Worm (Caenorhabditis elegans): ENCODE measurements around the gene ZK632.14.

- TF ChIP-seq mab-5 (tag; optimal IDR thresholded peaks at IDR 0.05), result no peak
- no peak for TF ChIP-seq pha-4 (tag; optimal IDR thresholded peaks at IDR 0.05)
- no peak for TF ChIP-seq unc-62 (GFP tag; optimal IDR thresholded peaks at IDR 0.05)
Observed at ce11 chrIII:9768023-9768422, 45.2 kb upstream of the ZK632.14 start.

All from whole organism, mixed stage, embryonic.